Worm (Caenorhabditis elegans) whole organism, L1 larva: ENCODE measurements around the gene nspc-18.

Experiments used
- F16B12.6 ChIP-seq: fragments of 150-350 bp; optimal IDR thresholded peaks from 2 replicates; lab custom pipeline; 2014; ENCODE audit warnings: missing biosample characterization, missing genetic modification characterization
- aha-1 ChIP-seq: fragments of 150-350 bp; optimal IDR thresholded peaks from 2 replicates; lab custom pipeline; 2014; ENCODE audit warnings: missing biosample characterization, missing genetic modification characterization
- aly-2 ChIP-seq: fragments of 150-350 bp; optimal IDR thresholded peaks from 2 replicates; lab custom pipeline; 2014; ENCODE audit warnings: missing biosample characterization, missing genetic modification characterization
- ama-1 ChIP-seq: fragments of 150-350 bp; optimal IDR thresholded peaks from 2 replicates; lab custom pipeline; 2014
- blmp-1 ChIP-seq: fragments of 150-350 bp; optimal IDR thresholded peaks from 2 replicates; lab custom pipeline; 2014; ENCODE audit warnings: missing biosample characterization, missing genetic modification characterization
- ceh-82 ChIP-seq, 3 experiments: fragments of 150-350 bp in 1 of 3; sonication (generic microtip) in 2 of 3; optimal IDR thresholded peaks; 2 replicates each; lab custom pipeline; 2014 to 2017; ENCODE audit warnings: missing biosample characterization in 3 of 3, missing genetic modification characterization in 3 of 3
- ceh-88 ChIP-seq: fragments of 200-800 bp; sonication (Bioruptor generic); IDR thresholded peaks from 2 replicates; pipeline ENCODE4 v1.3.6; 2022; ENCODE audit warnings: missing genetic modification characterization, missing compliant biosample characterization
- dsc-1 ChIP-seq: sonication (generic microtip); optimal IDR thresholded peaks from 2 replicates; lab custom pipeline; 2016; ENCODE audit warnings: mild to moderate bottlenecking, missing genetic modification characterization, missing compliant biosample characterization
- efl-3 ChIP-seq: fragments of 200-800 bp; sonication (Bioruptor generic); optimal IDR thresholded peaks from 2 replicates; lab custom pipeline; 2018; ENCODE audit warnings: mild to moderate bottlenecking, missing genetic modification characterization, missing compliant biosample characterization
- egl-27 ChIP-seq, 2 experiments: fragments of 150-350 bp in 1 of 2; sonication (generic microtip); optimal IDR thresholded peaks; 3 replicates each; lab custom pipeline; 2017 to 2018; ENCODE audit warnings: missing biosample characterization in 2 of 2, missing genetic modification characterization in 2 of 2, missing genetic modification reagents in 2 of 2
- elt-2 ChIP-seq: sonication (generic microtip); optimal IDR thresholded peaks from 2 replicates; lab custom pipeline; 2016; ENCODE audit warnings: missing genetic modification characterization, mild to moderate bottlenecking, inconsistent platforms, missing compliant biosample characterization, missing genetic modification reagents
- elt-3 ChIP-seq, 6 experiments: fragments of 150-350 bp in 1 of 6; sonication (generic microtip); optimal IDR thresholded peaks; 2 replicates each; lab custom pipeline; 2017 to 2018; ENCODE audit warnings: missing biosample characterization in 6 of 6, missing genetic modification characterization in 6 of 6, inconsistent platforms in 1 of 6
- fkh-10 ChIP-seq: sonication (generic microtip); optimal IDR thresholded peaks from 2 replicates; lab custom pipeline; 2017; ENCODE audit warnings: missing biosample characterization, missing genetic modification reagents, missing genetic modification characterization
- fkh-8 ChIP-seq: sonication (generic microtip); optimal IDR thresholded peaks from 2 replicates; lab custom pipeline; 2016; ENCODE audit warnings: mild to moderate bottlenecking, missing genetic modification characterization, missing compliant biosample characterization
- grh-1 ChIP-seq: fragments of 200-800 bp; sonication (Bioruptor generic); IDR thresholded peaks from 2 replicates; pipeline ENCODE4 v1.3.6; 2022; ENCODE audit warnings: missing genetic modification reagents, missing genetic modification characterization, missing compliant biosample characterization
- hlh-17 ChIP-seq: fragments of 200-800 bp; sonication (Bioruptor generic); optimal IDR thresholded peaks from 2 replicates; lab custom pipeline; 2018; ENCODE audit warnings: missing genetic modification characterization, mild to moderate bottlenecking, missing compliant biosample characterization, moderate library complexity, borderline replicate concordance
- hpl-2 ChIP-seq: fragments of 150-350 bp; optimal IDR thresholded peaks from 2 replicates; lab custom pipeline; 2014; ENCODE audit warnings: missing biosample characterization, missing genetic modification reagents, missing genetic modification characterization
- jun-1 ChIP-seq: fragments of 150-350 bp; optimal IDR thresholded peaks from 2 replicates; lab custom pipeline; 2014; ENCODE audit warnings: missing biosample characterization, missing genetic modification reagents, missing genetic modification characterization
- lin-14 ChIP-seq: fragments of 200-800 bp; sonication (Bioruptor generic); optimal IDR thresholded peaks from 2 replicates; lab custom pipeline; 2018; ENCODE audit warnings: mild to moderate bottlenecking, missing genetic modification characterization, moderate library complexity, missing compliant biosample characterization
- lin-35 ChIP-seq, 2 experiments: fragments of 150-350 bp; optimal IDR thresholded peaks; 2 replicates each; lab custom pipeline; 2014; ENCODE audit warnings: missing biosample characterization in 2 of 2, missing genetic modification characterization in 2 of 2, missing genetic modification reagents in 2 of 2
- lin-39 ChIP-seq: fragments of 150-350 bp; optimal IDR thresholded peaks from 2 replicates; lab custom pipeline; 2014; ENCODE audit warnings: missing biosample characterization, missing genetic modification reagents, missing genetic modification characterization
- lir-3 ChIP-seq: sonication (generic microtip); optimal IDR thresholded peaks from 2 replicates; lab custom pipeline; 2016; ENCODE audit warnings: mild to moderate bottlenecking, missing genetic modification characterization, moderate library complexity, missing compliant biosample characterization; ENCODE audit not compliant: poor library complexity
- lsy-2 ChIP-seq, 2 experiments: fragments of 150-350 bp; optimal IDR thresholded peaks; 2 replicates each; lab custom pipeline; 2014; ENCODE audit warnings: missing biosample characterization in 2 of 2, missing genetic modification characterization in 2 of 2
- mab-9 ChIP-seq: fragments of 200-800 bp; sonication (Bioruptor generic); IDR thresholded peaks from 2 replicates; pipeline ENCODE4 v1.3.6; 2022; ENCODE audit warnings: missing genetic modification reagents, missing genetic modification characterization, missing compliant biosample characterization
- mdl-1 ChIP-seq, 2 experiments: fragments of 150-350 bp; optimal IDR thresholded peaks; 2 replicates each; lab custom pipeline; 2014 to 2017; ENCODE audit warnings: missing biosample characterization in 2 of 2, missing genetic modification characterization in 2 of 2, inconsistent platforms in 1 of 2
- nhr-19 ChIP-seq: fragments of 200-800 bp; sonication (Bioruptor generic); conservative IDR thresholded peaks from 2 replicates; pipeline ENCODE4 v1.3.6; 2022; ENCODE audit warnings: missing genetic modification characterization, missing compliant biosample characterization
- nhr-20 ChIP-seq: sonication (generic microtip); optimal IDR thresholded peaks from 2 replicates; lab custom pipeline; 2016; ENCODE audit warnings: mild to moderate bottlenecking, missing genetic modification characterization, missing compliant biosample characterization
- nhr-47 ChIP-seq: sonication (generic microtip); optimal IDR thresholded peaks from 2 replicates; lab custom pipeline; 2016; ENCODE audit warnings: mild to moderate bottlenecking, missing genetic modification characterization, moderate library complexity, missing compliant biosample characterization
- nhr-71 ChIP-seq: sonication (generic microtip); optimal IDR thresholded peaks from 2 replicates; lab custom pipeline; 2016; ENCODE audit warnings: mild to moderate bottlenecking, missing genetic modification characterization, moderate library complexity, missing compliant biosample characterization
- nhr-77 ChIP-seq: fragments of 150-350 bp; optimal IDR thresholded peaks from 2 replicates; lab custom pipeline; 2014; ENCODE audit warnings: missing biosample characterization, missing genetic modification characterization
- nhr-84 ChIP-seq: sonication (generic microtip); optimal IDR thresholded peaks from 2 replicates; lab custom pipeline; 2017; ENCODE audit warnings: missing biosample characterization, missing genetic modification characterization
- nhr-85 ChIP-seq: sonication (generic microtip); peaks from one replicate; lab custom pipeline; 2016; ENCODE audit warnings: missing genetic modification characterization, inconsistent platforms, missing compliant biosample characterization
- nhr-90 ChIP-seq: sonication (generic microtip); optimal IDR thresholded peaks from 2 replicates; lab custom pipeline; 2016; ENCODE audit warnings: mild to moderate bottlenecking, missing genetic modification characterization, missing compliant biosample characterization; ENCODE audit not compliant: poor library complexity
- pax-3 ChIP-seq: fragments of 200-800 bp; sonication (Bioruptor generic); optimal IDR thresholded peaks from 2 replicates; lab custom pipeline; 2018; ENCODE audit warnings: mild to moderate bottlenecking, missing genetic modification characterization, moderate library complexity, missing compliant biosample characterization
- pqm-1 ChIP-seq: sonication (generic microtip); optimal IDR thresholded peaks from 3 replicates; lab custom pipeline; 2017; ENCODE audit warnings: missing biosample characterization, missing genetic modification characterization
- rnt-1 ChIP-seq: sonication (generic microtip); optimal IDR thresholded peaks from 2 replicates; lab custom pipeline; 2016; ENCODE audit warnings: mild to moderate bottlenecking, missing genetic modification characterization, moderate library complexity, missing compliant biosample characterization
- skn-1 ChIP-seq: fragments of 150-350 bp; optimal IDR thresholded peaks from 2 replicates; lab custom pipeline; 2014; ENCODE audit warnings: missing biosample characterization, missing genetic modification characterization
- snpc-4 ChIP-seq: fragments of 150-350 bp; optimal IDR thresholded peaks from 2 replicates; lab custom pipeline; 2014; ENCODE audit warnings: missing biosample characterization, missing genetic modification characterization
- snu-23 ChIP-seq: sonication (generic microtip); optimal IDR thresholded peaks from 2 replicates; lab custom pipeline; 2016; ENCODE audit warnings: missing genetic modification characterization, missing compliant biosample characterization
- sox-4 ChIP-seq: sonication (generic microtip); optimal IDR thresholded peaks from 2 replicates; lab custom pipeline; 2016; ENCODE audit warnings: missing genetic modification characterization, missing compliant biosample characterization
- swsn-7 ChIP-seq: sonication (generic microtip); optimal IDR thresholded peaks from 2 replicates; lab custom pipeline; 2016; ENCODE audit warnings: missing genetic modification characterization, missing compliant biosample characterization
- tbx-2 ChIP-seq: sonication (generic microtip); optimal IDR thresholded peaks from 2 replicates; lab custom pipeline; 2016; ENCODE audit warnings: missing genetic modification characterization, missing compliant biosample characterization
- unc-130 ChIP-seq: fragments of 150-350 bp; optimal IDR thresholded peaks from 2 replicates; lab custom pipeline; 2017; ENCODE audit warnings: missing biosample characterization, missing genetic modification characterization, inconsistent platforms
- unc-30 ChIP-seq: sonication (generic microtip); optimal IDR thresholded peaks from 2 replicates; lab custom pipeline; 2017; ENCODE audit warnings: missing biosample characterization, missing genetic modification characterization
- unc-86 ChIP-seq: sonication (generic microtip); optimal IDR thresholded peaks from 2 replicates; lab custom pipeline; 2016; ENCODE audit warnings: missing genetic modification characterization, missing compliant biosample characterization
- xbp-1 ChIP-seq: sonication (generic microtip); optimal IDR thresholded peaks from 2 replicates; lab custom pipeline; 2016; ENCODE audit warnings: missing genetic modification characterization, missing compliant biosample characterization
- zip-4 ChIP-seq: fragments of 200-800 bp; sonication (Bioruptor generic); optimal IDR thresholded peaks from 2 replicates; lab custom pipeline; 2018; ENCODE audit warnings: mild to moderate bottlenecking, missing genetic modification characterization, moderate library complexity, missing compliant biosample characterization

The nspc-18 gene

DNA sequence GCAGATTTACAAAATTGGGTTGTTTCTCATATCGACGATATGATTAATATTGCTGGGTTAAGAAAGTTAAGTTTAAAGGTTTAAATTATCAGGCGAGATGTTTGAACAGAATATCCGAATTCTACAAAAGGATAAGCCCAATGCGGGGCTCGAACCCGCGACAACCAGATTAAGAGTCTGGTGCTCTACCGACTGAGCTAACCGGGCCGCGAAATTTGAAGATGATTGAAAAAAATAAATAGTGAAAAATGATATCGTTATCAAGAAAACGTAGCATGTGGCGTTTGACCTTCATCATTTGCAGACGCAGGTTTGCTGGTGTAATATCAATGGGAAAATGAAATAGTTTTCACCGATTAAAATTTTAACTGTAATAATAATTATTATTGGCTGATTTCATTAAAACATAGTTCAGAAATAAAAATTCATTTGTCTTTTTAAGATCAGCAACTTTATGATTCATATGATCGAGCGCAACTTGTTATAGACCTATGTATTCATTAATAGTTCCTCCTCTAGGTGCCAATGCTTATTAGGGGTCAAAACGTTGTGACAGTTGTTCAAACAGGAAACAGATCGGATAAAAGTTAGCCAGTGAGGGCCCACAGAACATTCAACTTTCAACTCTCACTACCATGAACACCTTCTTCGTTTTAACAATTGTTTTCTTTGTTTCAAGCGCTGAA lies 48.6 kb downstream of the nspc-18 start, which contains the start of gene M163.11:
Gene M163.11, plus strand, starts transcription at position 636 of the 686 bp plus-strand sequence.
- TF ChIP-seq rnt-1 (tag; lab: Kevin White, UChicago): peak; percentile 55
- peak; percentile 49 for TF ChIP-seq snpc-4 (tag; lab: Kevin White, UChicago)
- no peak for TF ChIP-seq mab-9 (GFP tag; lab: Robert Waterston, UW)
- no peak for TF ChIP-seq F16B12.6
- no peak for TF ChIP-seq hlh-17 (GFP tag; lab: Kevin White, UChicago)
- TF ChIP-seq nhr-77 (tag; lab: Kevin White, UChicago): no peak
- peak in 1 of 6 experiments; percentile 12 for TF ChIP-seq elt-3 (tag; optimal IDR thresholded peaks at IDR 0.05; lab: Kevin White, UChicago)
- peak; percentile 16 for TF ChIP-seq nhr-47 (tag; lab: Kevin White, UChicago)
- peak; percentile 6 for TF ChIP-seq lin-14 (GFP tag; lab: Kevin White, UChicago)
- TF ChIP-seq nhr-19: peak; percentile 58
- peak; percentile 63 for TF ChIP-seq nhr-71 (tag; lab: Kevin White, UChicago)
- peak; percentile 24 for TF ChIP-seq elt-2 (tag; lab: Kevin White, UChicago)
- peak; percentile 50 for TF ChIP-seq snu-23 (GFP tag; lab: Kevin White, UChicago)
- peak; percentile 54 for TF ChIP-seq nhr-90 (tag; lab: Kevin White, UChicago)
- TF ChIP-seq xbp-1 (tag; lab: Kevin White, UChicago): no peak
- peak in 1 of 2 experiments; percentile 40 for TF ChIP-seq lin-35 (GFP tag; optimal IDR thresholded peaks at IDR 0.05; lab: Kevin White, UChicago)
- TF ChIP-seq mdl-1 (tag; optimal IDR thresholded peaks at IDR 0.05; lab: Kevin White, UChicago): peak in 1 of 2 experiments; percentile 5
- TF ChIP-seq aha-1 (tag; lab: Kevin White, UChicago): no peak
- TF ChIP-seq unc-130 (tag; lab: Kevin White, UChicago): no peak
- no peak for TF ChIP-seq egl-27 (tag; optimal IDR thresholded peaks at IDR 0.05; lab: Kevin White, UChicago)
- no peak for TF ChIP-seq efl-3 (GFP tag; lab: Kevin White, UChicago)
- peak; percentile 55 for TF ChIP-seq nhr-20 (tag; lab: Kevin White, UChicago)
- TF ChIP-seq, all 84 proteins: peak for 13

DNA sequence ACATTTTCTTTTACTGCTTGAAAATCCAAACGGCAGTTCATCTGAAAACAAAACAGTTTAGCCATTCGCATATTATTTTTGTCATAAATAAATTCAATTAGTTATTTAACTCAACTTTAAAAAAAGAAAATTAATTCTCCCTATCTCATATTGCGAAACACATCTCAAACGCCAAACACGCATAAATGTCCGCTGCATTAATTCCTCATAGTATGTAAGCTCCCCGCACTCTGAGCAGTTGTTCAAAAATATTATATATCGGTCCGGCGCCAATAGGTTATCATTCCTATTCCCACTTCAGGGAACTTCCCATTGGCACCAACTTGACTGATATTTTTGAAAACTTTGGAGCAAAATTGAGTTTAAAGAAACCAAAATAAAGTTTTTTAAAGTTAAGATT lies 49.3 kb downstream of the nspc-18 start:
- TF ChIP-seq blmp-1 (tag; lab: Kevin White, UChicago) (no peak), snu-23 (GFP tag; lab: Kevin White, UChicago) (peak; percentile 29), ceh-82 (tag; optimal IDR thresholded peaks at IDR 0.05; lab: Kevin White, UChicago) (peak; percentile 22 to 41 (median 34)), unc-86 (tag; lab: Kevin White, UChicago) (peak; percentile 42), fkh-8 (peak; percentile 61), mdl-1 (tag; optimal IDR thresholded peaks at IDR 0.05; lab: Kevin White, UChicago) (no peak), lsy-2 (tag; optimal IDR thresholded peaks at IDR 0.05; lab: Kevin White, UChicago) (peak; percentile 23 to 42), nhr-19 (peak; percentile 20), lin-39 (tag; lab: Kevin White, UChicago) (no peak), zip-4 (GFP tag; lab: Kevin White, UChicago) (peak; percentile 72), lin-14 (GFP tag; lab: Kevin White, UChicago) (peak; percentile 31), sox-4 (tag; lab: Kevin White, UChicago) (peak; percentile 64), dsc-1 (peak; percentile 82), skn-1 (tag; lab: Kevin White, UChicago) (peak; percentile 36), pqm-1 (tag; lab: Kevin White, UChicago) (no peak), lir-3 (tag; lab: Kevin White, UChicago) (peak; percentile 28), nhr-77 (tag; lab: Kevin White, UChicago) (no peak), nhr-71 (tag; lab: Kevin White, UChicago) (peak; percentile 62), nhr-84 (tag; lab: Kevin White, UChicago) (no peak), hpl-2 (no peak), jun-1 (tag; lab: Kevin White, UChicago) (peak; percentile 33), efl-3 (GFP tag; lab: Kevin White, UChicago) (no peak), grh-1 (GFP tag; lab: Robert Waterston, UW) (no peak), tbx-2 (peak; percentile 29), nhr-85 (tag; lab: Kevin White, UChicago) (no peak), ceh-88 (GFP tag; lab: Robert Waterston, UW) (no peak), unc-30 (tag; lab: Kevin White, UChicago) (no peak), fkh-10 (GFP tag; lab: Kevin White, UChicago) (no peak), snpc-4 (tag; lab: Kevin White, UChicago) (peak; percentile 98), nhr-47 (tag; lab: Kevin White, UChicago) (peak; percentile 76), swsn-7 (tag; lab: Kevin White, UChicago) (peak; percentile 67), ama-1 (lab: Kevin White, UChicago) (no peak), aly-2 (tag; lab: Kevin White, UChicago) (no peak), pax-3 (tag; lab: Kevin White, UChicago) (peak; percentile 32), nhr-20 (tag; lab: Kevin White, UChicago) (peak; percentile 26), xbp-1 (tag; lab: Kevin White, UChicago) (peak; percentile 27)
